Fruit fly (Drosophila melanogaster): ENCODE results near the gene CG9705.

DNA sequence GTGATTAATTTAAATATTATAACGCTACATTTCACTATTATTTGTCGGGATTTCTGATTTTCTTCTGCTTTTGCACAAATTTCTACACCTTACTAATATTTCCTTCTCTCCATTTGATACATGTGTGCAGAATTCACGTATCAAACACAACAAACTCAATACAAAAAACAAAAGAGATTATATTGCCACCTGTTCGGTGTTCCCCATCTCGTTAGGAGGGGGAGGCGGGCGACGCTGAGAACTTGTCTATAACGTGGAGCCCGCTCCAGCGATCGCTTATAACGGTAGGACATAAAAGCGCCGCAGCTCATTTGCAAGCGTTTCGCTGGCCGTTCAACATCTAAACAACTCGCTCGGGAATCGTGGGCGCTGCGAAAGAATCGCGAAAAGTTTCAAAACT is 46.7 kb upstream of the CG9705 start, which contains the start of gene CG9701:
- no peak for TF ChIP-seq Myc (optimal IDR thresholded peaks at IDR 0.05)
- no peak for TF ChIP-seq psq (optimal IDR thresholded peaks at IDR 0.05)
- TF ChIP-seq h (optimal IDR thresholded peaks at IDR 0.05) = no peak
- TF ChIP-seq insv (optimal IDR thresholded peaks at IDR 0.05) = no peak
- no peak for TF ChIP-seq Sin3A (optimal IDR thresholded peaks at IDR 0.05)
